Fruit fly (Drosophila melanogaster) whole organism, embryonic: Measurements from ENCODE around the gene CG31538.

Experiments
- Awh ChIP-seq: fragments of 200-800 bp; sonication (Bioruptor generic); IDR thresholded peaks from 2 replicates; pipeline ENCODE4, ENCODE4 v1.3.6; 2022; ENCODE audit warnings: missing biosample characterization, missing genetic modification characterization
- CG10431 ChIP-seq: fragments of 200-800 bp; sonication (Bioruptor generic); optimal IDR thresholded peaks from 3 replicates; lab custom pipeline; 2018; ENCODE audit warnings: missing biosample characterization, mild to moderate bottlenecking, missing genetic modification characterization
- CG12236 ChIP-seq: fragments of 200-800 bp; sonication (Bioruptor generic); optimal IDR thresholded peaks from 2 replicates; lab custom pipeline; 2016; ENCODE audit warnings: missing biosample characterization, missing genetic modification characterization
- CG1233 ChIP-seq: fragments of 200-800 bp; sonication (Bioruptor generic); optimal IDR thresholded peaks from 4 replicates; lab custom pipeline; 2018; ENCODE audit warnings: missing biosample characterization, mild to moderate bottlenecking, missing genetic modification characterization
- CG14050 ChIP-seq: fragments of 200-800 bp; sonication (Bioruptor generic); IDR thresholded peaks from 3 replicates; pipeline ENCODE4 v1.3.6; 2022; ENCODE audit warnings: missing biosample characterization, missing genetic modification characterization
- CG15514 ChIP-seq: fragments of 200-800 bp; sonication (Bioruptor generic); optimal IDR thresholded peaks from 3 replicates; lab custom pipeline; 2017; ENCODE audit warnings: missing biosample characterization, missing genetic modification characterization, mild to moderate bottlenecking, moderate library complexity, missing genetic modification reagents
- CG16815 ChIP-seq: fragments of 200-800 bp; sonication (Bioruptor generic); optimal IDR thresholded peaks from 3 replicates; lab custom pipeline; 2017; ENCODE audit warnings: missing biosample characterization, mild to moderate bottlenecking, missing genetic modification characterization
- CG17829 ChIP-seq: fragments of 200-800 bp; optimal IDR thresholded peaks from 2 replicates; lab custom pipeline; 2019; ENCODE audit warnings: missing biosample characterization, mild to moderate bottlenecking, missing genetic modification characterization, moderate library complexity
- CG1792 ChIP-seq: fragments of 200-800 bp; sonication (Bioruptor generic); optimal IDR thresholded peaks from 2 replicates; lab custom pipeline; 2016; ENCODE audit warnings: missing biosample characterization, missing genetic modification characterization
- CG18599 ChIP-seq: fragments of 200-800 bp; sonication (Bioruptor generic); optimal IDR thresholded peaks from 3 replicates; lab custom pipeline; 2017; ENCODE audit warnings: missing biosample characterization, missing genetic modification characterization, mild to moderate bottlenecking, moderate library complexity, missing genetic modification reagents
- CG2120 ChIP-seq: fragments of 200-800 bp; sonication (Bioruptor generic); optimal IDR thresholded peaks from 3 replicates; lab custom pipeline; 2016; ENCODE audit warnings: missing biosample characterization, missing genetic modification characterization
- CG4282 ChIP-seq: fragments of 200-800 bp; sonication (Bioruptor generic); optimal IDR thresholded peaks from 2 replicates; lab custom pipeline; 2016; ENCODE audit warnings: missing biosample characterization, missing genetic modification characterization
- CG4730 ChIP-seq: fragments of 200-800 bp; sonication (Bioruptor generic); IDR thresholded peaks from 2 replicates; pipeline ENCODE4 v1.3.6; 2022; ENCODE audit warnings: missing biosample characterization, missing genetic modification characterization
- CG6254 ChIP-seq: fragments of 200-800 bp; sonication (Bioruptor generic); optimal IDR thresholded peaks from 3 replicates; lab custom pipeline; 2017; ENCODE audit warnings: mild to moderate bottlenecking, missing biosample characterization, missing genetic modification reagents, missing genetic modification characterization
- CG6765 ChIP-seq: fragments of 200-800 bp; sonication (Bioruptor generic); optimal IDR thresholded peaks from 3 replicates; lab custom pipeline; 2017; ENCODE audit warnings: missing biosample characterization, mild to moderate bottlenecking, missing genetic modification characterization
- CG6854 ChIP-seq: fragments of 200-800 bp; sonication (Bioruptor generic); optimal IDR thresholded peaks from 3 replicates; lab custom pipeline; 2017; ENCODE audit warnings: missing biosample characterization, mild to moderate bottlenecking, missing genetic modification characterization
- CG8290 ChIP-seq, 3 experiments: fragments of 200-800 bp; sonication (Bioruptor generic); optimal IDR thresholded peaks; 2 replicates each; lab custom pipeline; 2016 to 2019; ENCODE audit warnings: missing biosample characterization in 3 of 3, missing genetic modification characterization in 3 of 3, mild to moderate bottlenecking in 2 of 3, moderate library complexity in 1 of 3
- CG9727 ChIP-seq: fragments of 200-800 bp; sonication (Bioruptor generic); optimal IDR thresholded peaks from 3 replicates; lab custom pipeline; 2017; ENCODE audit warnings: missing biosample characterization, mild to moderate bottlenecking, missing genetic modification characterization
- D19A ChIP-seq: fragments of 200-800 bp; optimal IDR thresholded peaks from 3 replicates; lab custom pipeline; 2019; ENCODE audit warnings: missing biosample characterization, mild to moderate bottlenecking, missing genetic modification characterization, moderate library complexity
- Dad ChIP-seq: fragments of 200-800 bp; sonication (Bioruptor generic); optimal IDR thresholded peaks from 3 replicates; lab custom pipeline; 2016; ENCODE audit warnings: missing biosample characterization, missing genetic modification characterization
- Doc2 ChIP-seq: fragments of 200-800 bp; sonication (Bioruptor generic); IDR thresholded peaks from 2 replicates; pipeline ENCODE4 v1.3.6; 2022; ENCODE audit warnings: missing biosample characterization, missing genetic modification characterization
- Dref ChIP-seq: fragments of 200-800 bp; sonication (Bioruptor generic); IDR thresholded peaks from 2 replicates; pipeline ENCODE4 v1.3.6; 2022; ENCODE audit warnings: missing biosample characterization, missing genetic modification characterization
- Elba2 ChIP-seq: fragments of 200-800 bp; sonication (Bioruptor generic); optimal IDR thresholded peaks from 3 replicates; lab custom pipeline; 2016; ENCODE audit warnings: missing biosample characterization, missing genetic modification characterization
- Hr39 ChIP-seq: fragments of >200 bp; optimal IDR thresholded peaks from 2 replicates; lab custom pipeline; 2017
- MESR4 ChIP-seq: fragments of 200-800 bp; sonication (Bioruptor generic); optimal IDR thresholded peaks from 2 replicates; lab custom pipeline; 2018; ENCODE audit warnings: missing biosample characterization, mild to moderate bottlenecking, missing genetic modification characterization, moderate library complexity
- Mes4 ChIP-seq: fragments of 200-800 bp; sonication (Bioruptor generic); optimal IDR thresholded peaks from 2 replicates; lab custom pipeline; 2016; ENCODE audit warnings: missing biosample characterization, missing genetic modification characterization
- Mrtf ChIP-seq: fragments of 200-800 bp; sonication (Bioruptor generic); IDR thresholded peaks from 3 replicates; pipeline ENCODE4 v1.3.6; 2022; ENCODE audit warnings: missing biosample characterization, missing genetic modification characterization
- Nf-YB ChIP-seq: fragments of 200-800 bp; sonication (Bioruptor generic); optimal IDR thresholded peaks from 3 replicates; lab custom pipeline; 2019; ENCODE audit warnings: missing biosample characterization, mild to moderate bottlenecking, missing genetic modification characterization, moderate library complexity
- Nf-YC ChIP-seq: fragments of 200-800 bp; optimal IDR thresholded peaks from 3 replicates; lab custom pipeline; 2019; ENCODE audit warnings: missing biosample characterization, mild to moderate bottlenecking, missing genetic modification characterization, moderate library complexity
- Oli ChIP-seq: fragments of 200-800 bp; sonication (Bioruptor generic); optimal IDR thresholded peaks from 2 replicates; lab custom pipeline; 2018; ENCODE audit warnings: missing biosample characterization, mild to moderate bottlenecking, missing genetic modification characterization, moderate library complexity
- Usf ChIP-seq: fragments of 200-800 bp; sonication (Bioruptor generic); optimal IDR thresholded peaks from 2 replicates; lab custom pipeline; 2017; ENCODE audit warnings: missing genotype, missing biosample characterization, missing genetic modification characterization
- Xbp1 ChIP-seq: fragments of 200-800 bp; sonication (Bioruptor generic); optimal IDR thresholded peaks from 3 replicates; lab custom pipeline; 2016; ENCODE audit warnings: missing biosample characterization, mild to moderate bottlenecking, missing genetic modification characterization
- bsh ChIP-seq, 2 experiments: fragments of 200-800 bp; sonication (Bioruptor generic); optimal IDR thresholded peaks; 2 replicates each; lab custom pipeline; 2017 to 2018; ENCODE audit warnings: mild to moderate bottlenecking in 2 of 2, missing biosample characterization in 2 of 2, missing genetic modification characterization in 2 of 2, moderate library complexity in 1 of 2
- chif ChIP-seq, 2 experiments: fragments of 200-800 bp; sonication (Bioruptor generic); optimal IDR thresholded peaks; 3 replicates each; lab custom pipeline; 2016; ENCODE audit warnings: missing biosample characterization in 2 of 2, missing genetic modification characterization in 2 of 2
- chm ChIP-seq: fragments of 200-800 bp; sonication (Bioruptor generic); IDR thresholded peaks from 2 replicates; pipeline ENCODE4 v1.3.6; 2022; ENCODE audit warnings: missing biosample characterization, missing genetic modification characterization
- dm ChIP-seq: fragments of 200-800 bp; sonication (Bioruptor generic); optimal IDR thresholded peaks from 3 replicates; lab custom pipeline; 2016; ENCODE audit warnings: missing biosample characterization, missing genetic modification characterization
- dmrt11E ChIP-seq: fragments of 200-800 bp; sonication (Bioruptor generic); optimal IDR thresholded peaks from 3 replicates; lab custom pipeline; 2018; ENCODE audit warnings: missing biosample characterization, mild to moderate bottlenecking, missing genetic modification characterization, moderate library complexity
- h ChIP-seq: fragments of >200 bp; optimal IDR thresholded peaks from 2 replicates; lab custom pipeline; 2017
- her ChIP-seq: fragments of 200-800 bp; sonication (Bioruptor generic); optimal IDR thresholded peaks from 2 replicates; lab custom pipeline; 2016; ENCODE audit warnings: missing biosample characterization, missing genetic modification characterization
- knrl ChIP-seq: fragments of 200-800 bp; sonication (Bioruptor generic); IDR thresholded peaks from 3 replicates; pipeline ENCODE4 v1.3.6; 2022; ENCODE audit warnings: missing biosample characterization, missing genetic modification characterization; ENCODE audit not compliant: partially characterized antibody
- nom ChIP-seq: fragments of 200-800 bp; sonication (Bioruptor generic); optimal IDR thresholded peaks from 2 replicates; lab custom pipeline; 2017; ENCODE audit warnings: missing biosample characterization, missing genetic modification characterization, mild to moderate bottlenecking, moderate library complexity, missing genetic modification reagents
- psq ChIP-seq: fragments of 200-800 bp; sonication (Bioruptor generic); optimal IDR thresholded peaks from 2 replicates; lab custom pipeline; 2017; ENCODE audit warnings: missing biosample characterization, missing genetic modification characterization
- pum ChIP-seq: fragments of 200-800 bp; sonication (Bioruptor generic); optimal IDR thresholded peaks from 2 replicates; lab custom pipeline; 2016; ENCODE audit warnings: missing biosample characterization, missing genetic modification characterization
- sc ChIP-seq, 3 experiments: fragments of >200 bp in 2 of 3; fragments of 200-800 bp in 1 of 3; sonication (Bioruptor generic) in 1 of 3; optimal IDR thresholded peaks; 2 replicates in 2 of 3; 3 replicates in 1 of 3; lab custom pipeline; 2017; ENCODE audit warnings: mild to moderate bottlenecking in 1 of 3, missing biosample characterization in 1 of 3, missing genetic modification characterization in 1 of 3, missing genetic modification reagents in 1 of 3
- sens-2 ChIP-seq: fragments of 200-800 bp; sonication (Bioruptor generic); IDR thresholded peaks from 2 replicates; pipeline ENCODE4 v1.3.6; 2022; ENCODE audit warnings: missing biosample characterization, missing genetic modification characterization
- seq ChIP-seq: fragments of 200-800 bp; sonication (Bioruptor generic); IDR thresholded peaks from 2 replicates; pipeline ENCODE4 v1.3.6; 2022; ENCODE audit warnings: missing biosample characterization, missing genetic modification characterization
- tap ChIP-seq: fragments of 200-800 bp; optimal IDR thresholded peaks from 3 replicates; lab custom pipeline; 2019; ENCODE audit warnings: missing biosample characterization, mild to moderate bottlenecking, missing genetic modification characterization, moderate library complexity
- tio ChIP-seq: fragments of 200-800 bp; sonication (Bioruptor generic); optimal IDR thresholded peaks from 2 replicates; lab custom pipeline; 2017; ENCODE audit warnings: missing biosample characterization, missing genetic modification characterization, inconsistent platforms
- tll ChIP-seq, 2 experiments: fragments of 200-800 bp in 1 of 2; fragments of >200 bp in 1 of 2; sonication (Bioruptor generic) in 1 of 2; optimal IDR thresholded peaks; 2 replicates each; lab custom pipeline; 2017 to 2019; ENCODE audit warnings: missing biosample characterization in 2 of 2, missing genetic modification characterization in 2 of 2, mild to moderate bottlenecking in 1 of 2, moderate library complexity in 1 of 2
- ttk ChIP-seq: fragments of 200-800 bp; sonication (Bioruptor generic); IDR thresholded peaks from 2 replicates; pipeline ENCODE4 v2.1.2; 2022; ENCODE audit warnings: missing biosample characterization, missing genetic modification characterization
- wor ChIP-seq: fragments of 200-800 bp; sonication (Bioruptor generic); IDR thresholded peaks from 2 replicates; pipeline ENCODE4 v1.3.6; 2022; ENCODE audit warnings: missing biosample characterization, missing genetic modification characterization

Gene CG31538

dm6 chr3R:5300620-5301019, 23.0 kb upstream of the CG31538 start (continued):
- no peak for TF ChIP-seq CG4282 (GFP tag; lab: Kevin White, UChicago)
- TF ChIP-seq CG15514 (GFP tag; lab: Kevin White, UChicago), result peak; percentile 28
- no peak for TF ChIP-seq CG2120 (GFP tag; lab: Kevin White, UChicago)
- peak in 1 of 2 experiments; percentile 30 for TF ChIP-seq bsh (GFP tag; optimal IDR thresholded peaks at IDR 0.05; lab: Kevin White, UChicago)
- TF ChIP-seq CG6254 (GFP tag; lab: Kevin White, UChicago), result peak; percentile 29
- no peak for TF ChIP-seq CG12236 (GFP tag; lab: Kevin White, UChicago)
- TF ChIP-seq CG1233 (GFP tag; lab: Kevin White, UChicago), result no peak
- no peak for TF ChIP-seq CG1792 (GFP tag; lab: Kevin White, UChicago)
- TF ChIP-seq her (GFP tag; lab: Kevin White, UChicago), result peak; percentile 43
- TF ChIP-seq pum (GFP tag; lab: Kevin White, UChicago), result peak; percentile 7
- no peak for TF ChIP-seq dmrt11E (tag; lab: Kevin White, UChicago)
- TF ChIP-seq CG18599, result peak; percentile 32
- no peak for TF ChIP-seq wor (GFP tag; lab: Robert Waterston, UW)
- TF ChIP-seq sc (optimal IDR thresholded peaks at IDR 0.05; lab: Kevin White, UChicago), result no peak
- TF ChIP-seq sc (GFP tag; optimal IDR thresholded peaks at IDR 0.05; lab: Kevin White, UChicago), result no peak
- no peak for TF ChIP-seq CG6854 (GFP tag; lab: Kevin White, UChicago)
- no peak for TF ChIP-seq Nf-YC (tag; lab: Kevin White, UChicago)
- no peak for TF ChIP-seq Nf-YB
- peak; percentile 34 for TF ChIP-seq Mes4
- TF ChIP-seq Hr39, result no peak
- TF ChIP-seq Usf (GFP tag; lab: Kevin White, UChicago), result no peak
- no peak for TF ChIP-seq h (lab: Kevin White, UChicago)
- no peak for TF ChIP-seq Dad (GFP tag; lab: Kevin White, UChicago)
- no peak for TF ChIP-seq Doc2
- TF ChIP-seq knrl, result no peak
- TF ChIP-seq psq (GFP tag; lab: Kevin White, UChicago), result no peak
- peak; percentile 14 for TF ChIP-seq CG8290 (GFP tag; optimal IDR thresholded peaks at IDR 0.05; lab: Kevin White, UChicago)
- peak in 1 of 2 experiments; percentile 62 for TF ChIP-seq CG8290 (tag; optimal IDR thresholded peaks at IDR 0.05; lab: Kevin White, UChicago)
- peak; percentile 19 for TF ChIP-seq Xbp1
- TF ChIP-seq tio (GFP tag; lab: Kevin White, UChicago), result no peak
- TF ChIP-seq chif (GFP tag; optimal IDR thresholded peaks at IDR 0.05; lab: Kevin White, UChicago), result peak in 1 of 2 experiments; percentile 6
- TF ChIP-seq chm (GFP tag; lab: Robert Waterston, UW), result peak; percentile 55
- no peak for TF ChIP-seq sens-2 (GFP tag; lab: Robert Waterston, UW)
- peak; percentile 13 for TF ChIP-seq CG9727 (GFP tag; lab: Kevin White, UChicago)
- TF ChIP-seq Awh (GFP tag; lab: Robert Waterston, UW), result no peak
- TF ChIP-seq seq (GFP tag; lab: Robert Waterston, UW), result no peak
- no peak for TF ChIP-seq tll (GFP tag; optimal IDR thresholded peaks at IDR 0.05; lab: Kevin White, UChicago)
- TF ChIP-seq CG14050 (GFP tag; lab: Robert Waterston, UW), result no peak
- 0 out of 3 replicates have a peak, but pooled peaks have one; percentile 41 for TF ChIP-seq Mrtf (GFP tag; lab: Robert Waterston, UW)
- peak; percentile 10 for TF ChIP-seq nom (GFP tag; lab: Kevin White, UChicago)
- TF ChIP-seq CG6765 (GFP tag; lab: Kevin White, UChicago), result no peak
- 0 out of 2 replicates have a peak, but pooled peaks have one; percentile 17 for TF ChIP-seq CG4730
- peak; percentile 22 for TF ChIP-seq CG17829 (tag; lab: Kevin White, UChicago)
- peak; percentile 1 for TF ChIP-seq CG10431 (GFP tag; lab: Kevin White, UChicago)
- no peak for TF ChIP-seq Elba2 (GFP tag; lab: Kevin White, UChicago)
- no peak for TF ChIP-seq ttk (GFP tag; lab: Robert Waterston, UW)
- no peak for TF ChIP-seq D19A (tag; lab: Kevin White, UChicago)
- no peak for TF ChIP-seq Dref (GFP tag; lab: Robert Waterston, UW)
- no peak for TF ChIP-seq MESR4
- no peak for TF ChIP-seq dm (GFP tag; lab: Kevin White, UChicago)
- TF ChIP-seq CG16815 (GFP tag; lab: Kevin White, UChicago), result no peak
- TF ChIP-seq Oli (tag; lab: Kevin White, UChicago), result peak; percentile 11
- no peak for TF ChIP-seq tap (tag; lab: Kevin White, UChicago)
